Worm (Caenorhabditis elegans) whole organism, mixed stage, embryonic: ENCODE data around the gene ceh-74.
"Not testable (repeated sequence)": the region's sequence is repeated elsewhere in the genome, so short reads cannot be mapped to it uniquely, and the experiment has no call there.

ENCODE experiments used
- blmp-1 ChIP-seq: fragments of 150-350 bp; optimal IDR thresholded peaks from 2 replicates; lab custom pipeline; 2014; ENCODE audit warnings: missing biosample characterization, missing genetic modification characterization
- ceh-83 ChIP-seq: fragments of 200-800 bp; sonication (Bioruptor generic); optimal IDR thresholded peaks from 2 replicates; lab custom pipeline; 2018; ENCODE audit warnings: mild to moderate bottlenecking, missing genetic modification characterization, missing compliant biosample characterization
- ces-1 ChIP-seq: fragments of 150-350 bp; optimal IDR thresholded peaks from 2 replicates; lab custom pipeline; 2014; ENCODE audit warnings: missing biosample characterization, missing genetic modification reagents, missing genetic modification characterization
- cnd-1 ChIP-seq: fragments of 200-800 bp; sonication (Bioruptor generic); optimal IDR thresholded peaks from 2 replicates; lab custom pipeline; 2018; ENCODE audit warnings: mild to moderate bottlenecking, missing genetic modification characterization, missing compliant biosample characterization
- elt-1 ChIP-seq: sonication (generic microtip); optimal IDR thresholded peaks from 2 replicates; lab custom pipeline; 2017; ENCODE audit warnings: missing genetic modification characterization, mild to moderate bottlenecking, missing compliant biosample characterization, antibody characterized with exemption, moderate library complexity, borderline replicate concordance; ENCODE audit not compliant: insufficient read depth
- flh-1 ChIP-seq: fragments of 200-800 bp; sonication (Bioruptor generic); optimal IDR thresholded peaks from 2 replicates; lab custom pipeline; 2018; ENCODE audit warnings: mild to moderate bottlenecking, missing genetic modification characterization, moderate library complexity, missing compliant biosample characterization
- ham-2 ChIP-seq: fragments of 200-800 bp; sonication (Bioruptor generic); optimal IDR thresholded peaks from 2 replicates; lab custom pipeline; 2018; ENCODE audit warnings: mild to moderate bottlenecking, missing genetic modification characterization, missing compliant biosample characterization
- hlh-1 ChIP-seq: fragments of 150-350 bp; optimal IDR thresholded peaks from 2 replicates; lab custom pipeline; 2014; ENCODE audit warnings: missing biosample characterization, missing genetic modification reagents, missing genetic modification characterization
- lin-13 ChIP-seq: fragments of 150-350 bp; optimal IDR thresholded peaks from 2 replicates; lab custom pipeline; 2014; ENCODE audit warnings: missing biosample characterization, missing genetic modification characterization
- lin-32 ChIP-seq: fragments of 200-800 bp; sonication (Bioruptor generic); optimal IDR thresholded peaks from 2 replicates; lab custom pipeline; 2018; ENCODE audit warnings: mild to moderate bottlenecking, missing genetic modification characterization, missing compliant biosample characterization
- lsy-2 ChIP-seq: fragments of 150-350 bp; optimal IDR thresholded peaks from 2 replicates; lab custom pipeline; 2014; ENCODE audit warnings: missing biosample characterization, missing genetic modification characterization
- nhr-12 ChIP-seq: fragments of 150-350 bp; optimal IDR thresholded peaks from 2 replicates; lab custom pipeline; 2014; ENCODE audit warnings: missing biosample characterization, missing genetic modification characterization
- nhr-2 ChIP-seq: fragments of 150-350 bp; optimal IDR thresholded peaks from 2 replicates; lab custom pipeline; 2014; ENCODE audit warnings: missing biosample characterization, missing genetic modification characterization
- nhr-237 ChIP-seq: fragments of 150-350 bp; optimal IDR thresholded peaks from 2 replicates; lab custom pipeline; 2014; ENCODE audit warnings: missing biosample characterization, missing genetic modification characterization
- nhr-76 ChIP-seq: sonication (generic microtip); optimal IDR thresholded peaks from 2 replicates; lab custom pipeline; 2017; ENCODE audit warnings: missing biosample characterization, missing genetic modification characterization
- pha-4 ChIP-seq: fragments of 150-350 bp; optimal IDR thresholded peaks from 2 replicates; lab custom pipeline; 2018; ENCODE audit warnings: missing biosample characterization, missing genetic modification reagents, missing genetic modification characterization
- sem-2 ChIP-seq: fragments of 200-800 bp; sonication (Bioruptor generic); optimal IDR thresholded peaks from 2 replicates; lab custom pipeline; 2018; ENCODE audit warnings: mild to moderate bottlenecking, missing genetic modification characterization, missing compliant biosample characterization
- snpc-4 ChIP-seq: fragments of 150-350 bp; optimal IDR thresholded peaks from 2 replicates; lab custom pipeline; 2014; ENCODE audit warnings: missing biosample characterization, missing genetic modification characterization
- tbx-8 ChIP-seq: fragments of 200-800 bp; sonication (Bioruptor generic); optimal IDR thresholded peaks from 2 replicates; lab custom pipeline; 2018; ENCODE audit warnings: mild to moderate bottlenecking, missing genetic modification characterization, moderate library complexity, missing compliant biosample characterization
- unc-120 ChIP-seq: sonication (generic microtip); optimal IDR thresholded peaks from 2 replicates; lab custom pipeline; 2017; ENCODE audit warnings: missing genetic modification characterization, missing compliant biosample characterization; ENCODE audit not compliant: poor library complexity, severe bottlenecking
- unc-39 ChIP-seq: fragments of 150-350 bp; optimal IDR thresholded peaks from 2 replicates; lab custom pipeline; 2014; ENCODE audit warnings: missing biosample characterization, missing genetic modification characterization
- unc-62 ChIP-seq: fragments of 150-350 bp; optimal IDR thresholded peaks from 2 replicates; lab custom pipeline; 2014; ENCODE audit warnings: missing biosample characterization, missing genetic modification reagents, missing genetic modification characterization
- ztf-11 ChIP-seq: fragments of 150-350 bp; optimal IDR thresholded peaks from 2 replicates; lab custom pipeline; 2014; ENCODE audit warnings: missing biosample characterization, missing genetic modification characterization

Gene ceh-74

ce11 chrV:14205214-14205613 lies 27.3 kb downstream of the ceh-74 start, which contains the start of gene T16A9.3:
T16A9.3 (plus strand) TSS chrV:14205514.
- not testable (repeated sequence) for TF ChIP-seq nhr-2 (tag; lab: Kevin White, UChicago); unc-120 (tag; lab: Kevin White, UChicago); flh-1
- TF ChIP-seq, all 35 proteins: peak for 0; not testable (repeated sequence) for 35

ce11 chrV:14210743-14211142 lies 32.9 kb downstream of the ceh-74 start, which contains the start of gene str-230:
str-230 (minus strand) TSS chrV:14210843.
- TF ChIP-seq nhr-237 (tag; lab: Kevin White, UChicago) (no peak), elt-1 (tag; lab: Kevin White, UChicago) (no peak), pha-4 (tag; lab: Kevin White, UChicago) (no peak)

ce11 chrV:14212813-14213212 lies 34.9 kb downstream of the ceh-74 start:
- TF ChIP-seq ces-1 (GFP tag; lab: Kevin White, UChicago), result no peak
- TF ChIP-seq blmp-1, result no peak
- no peak for TF ChIP-seq cnd-1 (tag; lab: Kevin White, UChicago)
- no peak for TF ChIP-seq sem-2 (GFP tag; lab: Kevin White, UChicago)
- no peak for TF ChIP-seq nhr-237 (tag; lab: Kevin White, UChicago)
- TF ChIP-seq ztf-11, result no peak
- TF ChIP-seq hlh-1, result no peak
- TF ChIP-seq nhr-2 (tag; lab: Kevin White, UChicago), result no peak
- no peak for TF ChIP-seq ceh-83 (GFP tag; lab: Kevin White, UChicago)
- TF ChIP-seq nhr-76 (tag; lab: Kevin White, UChicago), result no peak
- TF ChIP-seq unc-62 (GFP tag; lab: Kevin White, UChicago), result no peak
- TF ChIP-seq flh-1, result no peak
- no peak for TF ChIP-seq lin-32 (GFP tag; lab: Kevin White, UChicago)

- no peak for TF ChIP-seq cnd-1 (tag; lab: Kevin White, UChicago)
These were observed 37.2 kb downstream of the ceh-74 start, which contains the start of gene T16A9.5 for ce11 chrV:14215106-14215505. T16A9.5 (minus strand) TSS chrV:14215206.

- TF ChIP-seq cnd-1 (tag; lab: Kevin White, UChicago), result no peak
- no peak for TF ChIP-seq ces-1 (GFP tag; lab: Kevin White, UChicago)
- no peak for TF ChIP-seq tbx-8 (GFP tag; lab: Kevin White, UChicago)
- TF ChIP-seq nhr-12, result no peak
- TF ChIP-seq blmp-1, result no peak
- TF ChIP-seq sem-2 (GFP tag; lab: Kevin White, UChicago), result no peak
- no peak for TF ChIP-seq snpc-4 (tag; lab: Kevin White, UChicago)
These were observed 45.3 kb downstream of the ceh-74 start for ce11 chrV:14223141-14223540.

ce11 chrV:14226373-14226772 lies 48.5 kb downstream of the ceh-74 start, which contains the start of gene nep-21:
nep-21 (minus strand) TSS chrV:14226473.
- TF ChIP-seq lin-13, result no peak
- no peak for TF ChIP-seq sem-2 (GFP tag; lab: Kevin White, UChicago)
- TF ChIP-seq lsy-2 (tag; lab: Kevin White, UChicago), result no peak
- TF ChIP-seq unc-120 (tag; lab: Kevin White, UChicago), result no peak
- no peak for TF ChIP-seq tbx-8 (GFP tag; lab: Kevin White, UChicago)
- TF ChIP-seq ham-2, result no peak
- no peak for TF ChIP-seq flh-1
- no peak for TF ChIP-seq ceh-83 (GFP tag; lab: Kevin White, UChicago)
- no peak for TF ChIP-seq elt-1 (tag; lab: Kevin White, UChicago)
- no peak for TF ChIP-seq unc-39 (tag; lab: Kevin White, UChicago)
- TF ChIP-seq nhr-2 (tag; lab: Kevin White, UChicago), result no peak
- no peak for TF ChIP-seq blmp-1
- TF ChIP-seq snpc-4 (tag; lab: Kevin White, UChicago), result no peak
- TF ChIP-seq unc-62 (GFP tag; lab: Kevin White, UChicago), result no peak
